Fruit fly (Drosophila melanogaster) whole organism, prepupa: ENCODE data around the gene RpS28a.

Source experiments
- Blimp-1 ChIP-seq: fragments of 200-800 bp; sonication (Bioruptor generic); optimal IDR thresholded peaks from 3 replicates; lab custom pipeline; 2017; ENCODE audit warnings: missing biosample characterization, missing genetic modification characterization, mild to moderate bottlenecking, moderate library complexity, missing genetic modification reagents
- CG10631 ChIP-seq: fragments of 200-800 bp; sonication (Bioruptor generic); optimal IDR thresholded peaks from 2 replicates; lab custom pipeline; 2016; ENCODE audit warnings: missing biosample characterization, missing genetic modification characterization
- CG10669 ChIP-seq: fragments of 200-800 bp; sonication (Bioruptor generic); optimal IDR thresholded peaks from 3 replicates; lab custom pipeline; 2018; ENCODE audit warnings: missing biosample characterization, mild to moderate bottlenecking, missing genetic modification characterization, moderate library complexity
- CG11294 ChIP-seq: fragments of 200-800 bp; sonication (Bioruptor generic); IDR thresholded peaks from 2 replicates; pipeline ENCODE4 v1.3.6; 2022; ENCODE audit warnings: missing biosample characterization, missing genetic modification characterization
- CG11762 ChIP-seq: fragments of 200-800 bp; sonication (Bioruptor generic); optimal IDR thresholded peaks from 3 replicates; lab custom pipeline; 2016; ENCODE audit warnings: missing biosample characterization, missing genetic modification characterization; ENCODE audit not compliant: insufficient read depth
- CG11902 ChIP-seq: fragments of 200-800 bp; sonication (Bioruptor generic); optimal IDR thresholded peaks from 3 replicates; lab custom pipeline; 2016; ENCODE audit warnings: missing biosample characterization, missing genetic modification characterization
- CG15336 ChIP-seq: fragments of 200-800 bp; sonication (Bioruptor generic); IDR thresholded peaks from 2 replicates; pipeline ENCODE4 v1.3.6; 2022; ENCODE audit warnings: missing biosample characterization, missing genetic modification characterization
- CG1621 ChIP-seq: fragments of 200-800 bp; sonication (Bioruptor generic); optimal IDR thresholded peaks from 3 replicates; lab custom pipeline; 2018; ENCODE audit warnings: missing biosample characterization, mild to moderate bottlenecking, missing genetic modification characterization
- CG16779 ChIP-seq: fragments of 200-800 bp; sonication (Bioruptor generic); optimal IDR thresholded peaks from 3 replicates; lab custom pipeline; 2017; ENCODE audit warnings: missing biosample characterization, mild to moderate bottlenecking, missing genetic modification characterization
- CG3032 ChIP-seq: fragments of 200-800 bp; optimal IDR thresholded peaks from 2 replicates; lab custom pipeline; 2019; ENCODE audit warnings: missing biosample characterization, mild to moderate bottlenecking, missing genetic modification characterization, moderate library complexity
- CG31627 ChIP-seq: fragments of 200-800 bp; sonication (Bioruptor generic); optimal IDR thresholded peaks from 3 replicates; lab custom pipeline; 2016; ENCODE audit warnings: missing biosample characterization, missing genetic modification characterization
- CG32006 ChIP-seq: fragments of 200-800 bp; sonication (Bioruptor generic); optimal IDR thresholded peaks from 3 replicates; lab custom pipeline; 2017; ENCODE audit warnings: missing biosample characterization, mild to moderate bottlenecking, missing genetic modification characterization
- CG34406 ChIP-seq: fragments of 200-800 bp; sonication (Bioruptor generic); optimal IDR thresholded peaks from 3 replicates; lab custom pipeline; 2016; ENCODE audit warnings: missing biosample characterization, missing genetic modification characterization
- CG3919 ChIP-seq: fragments of 200-800 bp; sonication (Bioruptor generic); optimal IDR thresholded peaks from 3 replicates; lab custom pipeline; 2016; ENCODE audit warnings: missing biosample characterization, missing genetic modification characterization
- CG6163 ChIP-seq: fragments of 200-800 bp; sonication (Bioruptor generic); IDR thresholded peaks from 3 replicates; pipeline ENCODE4 v1.3.6; 2022; ENCODE audit warnings: missing biosample characterization, missing genetic modification characterization
- CG6276 ChIP-seq: fragments of 200-800 bp; sonication (Bioruptor generic); optimal IDR thresholded peaks from 2 replicates; lab custom pipeline; 2017; ENCODE audit warnings: missing biosample characterization, mild to moderate bottlenecking, missing genetic modification characterization
- CG6792 ChIP-seq: fragments of 200-800 bp; sonication (Bioruptor generic); optimal IDR thresholded peaks from 3 replicates; lab custom pipeline; 2016; ENCODE audit warnings: missing biosample characterization, missing genetic modification characterization
- CG6808 ChIP-seq: fragments of 200-800 bp; sonication (Bioruptor generic); optimal IDR thresholded peaks from 3 replicates; lab custom pipeline; 2017; ENCODE audit warnings: missing biosample characterization, missing genetic modification characterization, mild to moderate bottlenecking, moderate library complexity, missing genetic modification reagents
- CG6854 ChIP-seq: fragments of 200-800 bp; sonication (Bioruptor generic); optimal IDR thresholded peaks from 2 replicates; lab custom pipeline; 2017; ENCODE audit warnings: missing biosample characterization, mild to moderate bottlenecking, missing genetic modification characterization
- CG7368 ChIP-seq: fragments of 200-800 bp; sonication (Bioruptor generic); optimal IDR thresholded peaks from 3 replicates; lab custom pipeline; 2016; ENCODE audit warnings: missing biosample characterization, missing genetic modification characterization
- CG8119 ChIP-seq: fragments of 200-800 bp; sonication (Bioruptor generic); IDR thresholded peaks from 3 replicates; pipeline ENCODE4 v1.3.6; 2022; ENCODE audit warnings: missing biosample characterization, missing genetic modification characterization
- CG8319 ChIP-seq: fragments of 200-800 bp; sonication (Bioruptor generic); optimal IDR thresholded peaks from 3 replicates; lab custom pipeline; 2016; ENCODE audit warnings: missing biosample characterization, missing genetic modification characterization
- CG9139 ChIP-seq: fragments of 200-800 bp; sonication (Bioruptor generic); optimal IDR thresholded peaks from 3 replicates; lab custom pipeline; 2017; ENCODE audit warnings: missing biosample characterization, mild to moderate bottlenecking, missing genetic modification characterization
- Eip75B ChIP-seq: fragments of 200-800 bp; sonication (Bioruptor generic); optimal IDR thresholded peaks from 3 replicates; lab custom pipeline; 2016; ENCODE audit warnings: missing biosample characterization, missing genetic modification characterization
- Eip78C ChIP-seq: fragments of 200-800 bp; sonication (Bioruptor generic); peaks from one replicate; lab custom pipeline; 2016; ENCODE audit warnings: missing biosample characterization, missing genetic modification characterization
- Eip93F ChIP-seq: fragments of 200-800 bp; sonication (Bioruptor generic); optimal IDR thresholded peaks from 2 replicates; lab custom pipeline; 2016; ENCODE audit warnings: missing biosample characterization, mild to moderate bottlenecking, missing genetic modification characterization
- Ets21C ChIP-seq: fragments of 200-800 bp; sonication (Bioruptor generic); optimal IDR thresholded peaks from 3 replicates; lab custom pipeline; 2016; ENCODE audit warnings: missing biosample characterization, missing genetic modification characterization
- Gug ChIP-seq: fragments of 200-800 bp; sonication (Bioruptor generic); IDR thresholded peaks from 2 replicates; pipeline ENCODE4 v1.3.6; 2022; ENCODE audit warnings: missing biosample characterization, missing genetic modification characterization
- Hr38 ChIP-seq: sonication (Bioruptor generic); optimal IDR thresholded peaks from 2 replicates; lab custom pipeline; 2016; ENCODE audit warnings: missing biosample characterization, missing genetic modification characterization
- Hr39 ChIP-seq: fragments of 200-800 bp; sonication (Bioruptor generic); optimal IDR thresholded peaks from 2 replicates; lab custom pipeline; 2016; ENCODE audit warnings: missing biosample characterization, missing genetic modification characterization
- Lpt ChIP-seq: fragments of 200-800 bp; sonication (Bioruptor generic); optimal IDR thresholded peaks from 3 replicates; lab custom pipeline; 2016; ENCODE audit warnings: missing biosample characterization, missing genetic modification characterization
- Met ChIP-seq: fragments of 200-800 bp; sonication (Bioruptor generic); optimal IDR thresholded peaks from 3 replicates; lab custom pipeline; 2016; ENCODE audit warnings: missing biosample characterization, missing genetic modification characterization
- OdsH ChIP-seq: fragments of 200-800 bp; sonication (Bioruptor generic); optimal IDR thresholded peaks from 3 replicates; lab custom pipeline; 2016; ENCODE audit warnings: missing biosample characterization, missing genetic modification characterization
- Smox ChIP-seq: fragments of 200-800 bp; sonication (Bioruptor generic); optimal IDR thresholded peaks from 3 replicates; lab custom pipeline; 2016; ENCODE audit warnings: missing biosample characterization, missing genetic modification characterization
- Sox102F ChIP-seq: fragments of 200-800 bp; sonication (Bioruptor generic); optimal IDR thresholded peaks from 2 replicates; lab custom pipeline; 2016; ENCODE audit warnings: missing biosample characterization, mild to moderate bottlenecking, missing genetic modification characterization
- Sox14 ChIP-seq: fragments of 200-800 bp; sonication (Bioruptor generic); optimal IDR thresholded peaks from 3 replicates; lab custom pipeline; 2016; ENCODE audit warnings: missing biosample characterization, missing genetic modification characterization
- achi ChIP-seq: fragments of 200-800 bp; sonication (Bioruptor generic); optimal IDR thresholded peaks from 3 replicates; lab custom pipeline; 2016; ENCODE audit warnings: missing biosample characterization, missing genetic modification characterization
- acj6 ChIP-seq: fragments of 200-800 bp; sonication (Bioruptor generic); optimal IDR thresholded peaks from 3 replicates; lab custom pipeline; 2016; ENCODE audit warnings: missing biosample characterization, missing genetic modification characterization
- dac ChIP-seq: fragments of 200-800 bp; sonication (Bioruptor generic); optimal IDR thresholded peaks from 2 replicates; lab custom pipeline; 2017; ENCODE audit warnings: missing biosample characterization, mild to moderate bottlenecking, missing genetic modification characterization
- dsx ChIP-seq: fragments of 200-800 bp; optimal IDR thresholded peaks from 3 replicates; lab custom pipeline; 2019; ENCODE audit warnings: missing biosample characterization, mild to moderate bottlenecking, missing genetic modification characterization, moderate library complexity; ENCODE audit not compliant: poor library complexity, severe bottlenecking
- esn ChIP-seq: fragments of 200-800 bp; sonication (Bioruptor generic); optimal IDR thresholded peaks from 2 replicates; lab custom pipeline; 2016; ENCODE audit warnings: missing biosample characterization, mild to moderate bottlenecking, missing genetic modification characterization, moderate library complexity
- fd59A ChIP-seq: fragments of 200-800 bp; sonication (Bioruptor generic); optimal IDR thresholded peaks from 2 replicates; lab custom pipeline; 2017; ENCODE audit warnings: missing biosample characterization, mild to moderate bottlenecking, missing genetic modification characterization, missing genetic modification reagents
- fd85E ChIP-seq: fragments of 200-800 bp; sonication (Bioruptor generic); optimal IDR thresholded peaks from 3 replicates; lab custom pipeline; 2016; ENCODE audit warnings: missing biosample characterization, missing genetic modification characterization
- fkh ChIP-seq: fragments of 200-800 bp; sonication (Bioruptor generic); optimal IDR thresholded peaks from 3 replicates; lab custom pipeline; 2017; ENCODE audit warnings: missing biosample characterization, mild to moderate bottlenecking, missing genetic modification characterization, moderate library complexity
- lz ChIP-seq: fragments of 200-800 bp; sonication (Bioruptor generic); optimal IDR thresholded peaks from 3 replicates; lab custom pipeline; 2016; ENCODE audit warnings: missing biosample characterization, missing genetic modification characterization
- net ChIP-seq: fragments of 200-800 bp; sonication (Bioruptor generic); optimal IDR thresholded peaks from 3 replicates; lab custom pipeline; 2016; ENCODE audit warnings: missing biosample characterization, missing genetic modification characterization
- pdm3 ChIP-seq: fragments of 200-800 bp; sonication (Bioruptor generic); optimal IDR thresholded peaks from 3 replicates; lab custom pipeline; 2016; ENCODE audit warnings: missing biosample characterization, missing genetic modification characterization
- salr ChIP-seq, 2 experiments: fragments of 200-800 bp; sonication (Bioruptor generic); optimal IDR thresholded peaks; 3 replicates each; lab custom pipeline; 2016 to 2018; ENCODE audit warnings: missing biosample characterization in 2 of 2, missing genetic modification characterization in 2 of 2, mild to moderate bottlenecking in 1 of 2
- spab ChIP-seq: fragments of 200-800 bp; sonication (Bioruptor generic); optimal IDR thresholded peaks from 2 replicates; lab custom pipeline; 2017; ENCODE audit warnings: missing biosample characterization, mild to moderate bottlenecking, missing genetic modification characterization, missing genetic modification reagents
- ss ChIP-seq, 2 experiments: fragments of 200-800 bp; sonication (Bioruptor generic); optimal IDR thresholded peaks; 2 replicates in 1 of 2; 3 replicates in 1 of 2; lab custom pipeline; 2017 to 2018; ENCODE audit warnings: mild to moderate bottlenecking in 2 of 2, missing biosample characterization in 2 of 2, missing genetic modification characterization in 2 of 2, moderate library complexity in 1 of 2
- svp ChIP-seq: fragments of 200-800 bp; sonication (Bioruptor generic); peaks from one replicate; lab custom pipeline; 2016; ENCODE audit warnings: missing biosample characterization, missing genetic modification characterization
- topi ChIP-seq: fragments of 200-800 bp; sonication (Bioruptor generic); optimal IDR thresholded peaks from 3 replicates; lab custom pipeline; 2016; ENCODE audit warnings: missing biosample characterization, missing genetic modification characterization

Gene RpS28a

DNA sequence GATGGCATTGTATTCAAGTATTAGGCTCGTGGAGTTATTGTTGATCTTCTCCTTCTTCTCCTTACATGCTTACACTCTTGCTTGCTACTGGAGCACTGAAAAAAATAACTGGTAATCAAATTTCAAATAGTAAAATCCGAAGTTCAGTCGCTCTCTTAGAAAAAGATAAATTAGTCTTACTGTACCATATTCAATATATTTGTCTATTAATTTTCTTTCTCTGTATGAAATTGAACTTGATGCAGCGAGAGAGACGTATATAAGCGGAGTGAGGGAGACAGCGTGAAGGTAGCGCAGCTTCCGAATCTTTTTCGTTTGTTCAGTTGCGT is 38.7 kb upstream of the RpS28a start:
- TF ChIP-seq CG32006 (GFP tag; lab: Kevin White, UChicago) (peak; percentile 85), CG1621 (tag; lab: Kevin White, UChicago) (peak; percentile 88), CG6276 (peak; percentile 85), svp (GFP tag; lab: Kevin White, UChicago) (peak; percentile 99), CG15336 (GFP tag; lab: Robert Waterston, UW) (peak; percentile 94), pdm3 (GFP tag; lab: Kevin White, UChicago) (peak; percentile 90), Lpt (peak; percentile 90), CG6854 (GFP tag; lab: Kevin White, UChicago) (peak; percentile 85), CG34406 (GFP tag; lab: Kevin White, UChicago) (peak; percentile 93), CG10669 (GFP tag; lab: Kevin White, UChicago) (peak; percentile 95), Eip78C (GFP tag; lab: Kevin White, UChicago) (peak; percentile 99), fd85E (GFP tag; lab: Kevin White, UChicago) (peak; percentile 84), lz (peak; percentile 94), Sox102F (GFP tag; lab: Kevin White, UChicago) (peak; percentile 94), Eip93F (GFP tag; lab: Kevin White, UChicago) (peak; percentile 66), CG16779 (tag; lab: Kevin White, UChicago) (peak; percentile 88), spab (peak; percentile 89), CG11762 (GFP tag; lab: Kevin White, UChicago) (peak; percentile 89), salr (GFP tag; optimal IDR thresholded peaks at IDR 0.05; lab: Kevin White, UChicago) (peak; percentile 77 to 78), achi (GFP tag; lab: Kevin White, UChicago) (peak; percentile 94), net (GFP tag; lab: Kevin White, UChicago) (peak; percentile 90), CG31627 (peak; percentile 91), Smox (GFP tag; lab: Kevin White, UChicago) (peak; percentile 92), CG7368 (GFP tag; lab: Kevin White, UChicago) (peak; percentile 95), Ets21C (GFP tag; lab: Kevin White, UChicago) (peak; percentile 90), CG6792 (GFP tag; lab: Kevin White, UChicago) (peak; percentile 96), Sox14 (GFP tag; lab: Kevin White, UChicago) (peak; percentile 91), Hr38 (GFP tag; lab: Kevin White, UChicago) (no peak), CG11902 (GFP tag; lab: Kevin White, UChicago) (peak; percentile 95), CG8119 (GFP tag; lab: Robert Waterston, UW) (peak; percentile 93), CG3032 (peak; percentile 92), ss (GFP tag; optimal IDR thresholded peaks at IDR 0.05; lab: Kevin White, UChicago) (peak; percentile 87 to 92), fd59A (GFP tag; lab: Kevin White, UChicago) (peak; percentile 75), Blimp-1 (GFP tag; lab: Kevin White, UChicago) (peak; percentile 89), esn (peak; percentile 96), Hr39 (GFP tag; lab: Kevin White, UChicago) (peak; percentile 93), CG6163 (peak; percentile 98), CG9139 (GFP tag; lab: Kevin White, UChicago) (peak; percentile 83), Gug (GFP tag; lab: Robert Waterston, UW) (peak; percentile 90), Met (GFP tag; lab: Kevin White, UChicago) (peak; percentile 96), dac (peak; percentile 72), acj6 (GFP tag; lab: Kevin White, UChicago) (peak; percentile 92), CG10631 (peak; percentile 92), dsx (GFP tag; lab: Kevin White, UChicago) (peak; percentile 94), fkh (GFP tag; lab: Kevin White, UChicago) (peak; percentile 47), OdsH (GFP tag; lab: Kevin White, UChicago) (peak; percentile 92), CG11294 (GFP tag; lab: Robert Waterston, UW) (peak; percentile 84), Eip75B (GFP tag; lab: Kevin White, UChicago) (peak; percentile 98), CG6808 (GFP tag; lab: Kevin White, UChicago) (peak; percentile 87), CG3919 (GFP tag; lab: Kevin White, UChicago) (peak; percentile 98), CG8319 (GFP tag; lab: Kevin White, UChicago) (peak; percentile 97), topi (GFP tag; lab: Kevin White, UChicago) (peak; percentile 97)
